Fruit fly (Drosophila melanogaster) whole organism, embryonic: ENCODE measurements around the gene MED14.

Experiments
- Abd-B ChIP-seq: fragments of 200-800 bp; sonication (Bioruptor generic); optimal IDR thresholded peaks from 2 replicates; lab custom pipeline; 2018; ENCODE audit warnings: missing biosample characterization, mild to moderate bottlenecking, missing genetic modification characterization, moderate library complexity
- Atf6 ChIP-seq: fragments of 200-800 bp; sonication (Bioruptor generic); IDR thresholded peaks from 2 replicates; pipeline ENCODE4 v1.3.6; 2022; ENCODE audit warnings: missing biosample characterization, missing genetic modification characterization
- CG10147 ChIP-seq: fragments of 200-800 bp; sonication (Bioruptor generic); optimal IDR thresholded peaks from 2 replicates; lab custom pipeline; 2019; ENCODE audit warnings: missing biosample characterization, mild to moderate bottlenecking, missing genetic modification characterization, moderate library complexity
- CG10321 ChIP-seq: fragments of 200-800 bp; sonication (Bioruptor generic); IDR thresholded peaks from 2 replicates; pipeline ENCODE4 v1.3.6; 2022; ENCODE audit warnings: missing biosample characterization, missing genetic modification characterization
- CG12769 ChIP-seq: fragments of 200-800 bp; sonication (Bioruptor generic); optimal IDR thresholded peaks from 2 replicates; lab custom pipeline; 2019; ENCODE audit warnings: missing biosample characterization, mild to moderate bottlenecking, missing genetic modification characterization, moderate library complexity
- CG15073 ChIP-seq: fragments of 200-800 bp; sonication (Bioruptor generic); optimal IDR thresholded peaks from 2 replicates; lab custom pipeline; 2016; ENCODE audit warnings: missing biosample characterization, missing genetic modification characterization
- CG1832 ChIP-seq: fragments of 200-800 bp; sonication (Bioruptor generic); optimal IDR thresholded peaks from 2 replicates; lab custom pipeline; 2017; ENCODE audit warnings: missing biosample characterization, mild to moderate bottlenecking, missing genetic modification characterization, inconsistent platforms
- CG18764 ChIP-seq: fragments of 200-800 bp; sonication (Bioruptor generic); optimal IDR thresholded peaks from 3 replicates; lab custom pipeline; 2016; ENCODE audit warnings: missing biosample characterization, missing genetic modification characterization
- CG2120 ChIP-seq: fragments of 200-800 bp; sonication (Bioruptor generic); optimal IDR thresholded peaks from 3 replicates; lab custom pipeline; 2016; ENCODE audit warnings: missing biosample characterization, missing genetic modification characterization
- CG30020 ChIP-seq: fragments of 200-800 bp; optimal IDR thresholded peaks from 2 replicates; lab custom pipeline; 2019; ENCODE audit warnings: missing biosample characterization, mild to moderate bottlenecking, missing genetic modification characterization, moderate library complexity
- CG32767 ChIP-seq: fragments of 200-800 bp; sonication (Bioruptor generic); IDR thresholded peaks from 2 replicates; pipeline ENCODE4 v1.3.6; 2022; ENCODE audit warnings: missing biosample characterization, missing genetic modification characterization
- CG34376 ChIP-seq: fragments of 200-800 bp; sonication (Bioruptor generic); optimal IDR thresholded peaks from 2 replicates; lab custom pipeline; 2018; ENCODE audit warnings: missing biosample characterization, mild to moderate bottlenecking, missing genetic modification characterization
- CG3838 ChIP-seq: fragments of 200-800 bp; sonication (Bioruptor generic); optimal IDR thresholded peaks from 3 replicates; lab custom pipeline; 2016; ENCODE audit warnings: missing biosample characterization, missing genetic modification characterization
- CG43689 ChIP-seq: fragments of 200-800 bp; sonication (Bioruptor generic); IDR thresholded peaks from 2 replicates; pipeline ENCODE4 v1.3.6; 2022; ENCODE audit warnings: missing biosample characterization, missing genetic modification characterization
- CG4617 ChIP-seq: fragments of 200-800 bp; sonication (Bioruptor generic); optimal IDR thresholded peaks from 3 replicates; lab custom pipeline; 2016; ENCODE audit warnings: missing biosample characterization, missing genetic modification characterization, borderline replicate concordance
- CG6854 ChIP-seq: fragments of 200-800 bp; sonication (Bioruptor generic); optimal IDR thresholded peaks from 3 replicates; lab custom pipeline; 2017; ENCODE audit warnings: missing biosample characterization, mild to moderate bottlenecking, missing genetic modification characterization
- CG7786 ChIP-seq: fragments of 200-800 bp; sonication (Bioruptor generic); optimal IDR thresholded peaks from 2 replicates; lab custom pipeline; 2016; ENCODE audit warnings: missing biosample characterization, missing genetic modification characterization
- CG8924 ChIP-seq: fragments of 200-800 bp; optimal IDR thresholded peaks from 3 replicates; lab custom pipeline; 2019; ENCODE audit warnings: missing biosample characterization, mild to moderate bottlenecking, missing genetic modification characterization, moderate library complexity
- CG8944 ChIP-seq: fragments of 200-800 bp; sonication (Bioruptor generic); optimal IDR thresholded peaks from 3 replicates; lab custom pipeline; 2016; ENCODE audit warnings: missing biosample characterization, missing genetic modification characterization
- CG9609 ChIP-seq: fragments of 200-800 bp; sonication (Bioruptor generic); optimal IDR thresholded peaks from 3 replicates; lab custom pipeline; 2016; ENCODE audit warnings: missing biosample characterization, missing genetic modification characterization
- CG9797 ChIP-seq: fragments of 200-800 bp; sonication (Bioruptor generic); optimal IDR thresholded peaks from 3 replicates; lab custom pipeline; 2018; ENCODE audit warnings: missing biosample characterization, mild to moderate bottlenecking, missing genetic modification characterization
- Dip2 ChIP-seq: fragments of 200-800 bp; sonication (Bioruptor generic); IDR thresholded peaks from 2 replicates; pipeline ENCODE4 v1.3.6; 2022; ENCODE audit warnings: missing biosample characterization, missing genetic modification characterization
- Doc2 ChIP-seq: fragments of 200-800 bp; sonication (Bioruptor generic); IDR thresholded peaks from 2 replicates; pipeline ENCODE4 v1.3.6; 2022; ENCODE audit warnings: missing biosample characterization, missing genetic modification characterization
- Dref ChIP-seq: fragments of 200-800 bp; sonication (Bioruptor generic); IDR thresholded peaks from 2 replicates; pipeline ENCODE4 v1.3.6; 2022; ENCODE audit warnings: missing biosample characterization, missing genetic modification characterization
- H15 ChIP-seq: fragments of 200-800 bp; sonication (Bioruptor generic); IDR thresholded peaks from 3 replicates; pipeline ENCODE4 v1.3.6; 2022; ENCODE audit warnings: missing biosample characterization, missing genetic modification characterization
- H2.0 ChIP-seq: fragments of 200-800 bp; sonication (Bioruptor generic); IDR thresholded peaks from 2 replicates; pipeline ENCODE4 v1.3.6; 2022; ENCODE audit warnings: missing biosample characterization, missing genetic modification characterization
- Lhr ChIP-seq: fragments of 200-800 bp; sonication (Bioruptor generic); optimal IDR thresholded peaks from 3 replicates; lab custom pipeline; 2017; ENCODE audit warnings: mild to moderate bottlenecking, missing biosample characterization, missing genetic modification reagents, missing genetic modification characterization
- Med ChIP-seq: fragments of 200-800 bp; sonication (Bioruptor generic); peaks from one replicate; lab custom pipeline; 2016; ENCODE audit warnings: missing biosample characterization, missing genetic modification characterization, mild to moderate bottlenecking, inconsistent platforms, moderate library complexity
- NC2β ChIP-seq: fragments of 200-800 bp; sonication (Bioruptor generic); optimal IDR thresholded peaks from 2 replicates; lab custom pipeline; 2016; ENCODE audit warnings: missing biosample characterization, missing genetic modification characterization
- Oli ChIP-seq: fragments of 200-800 bp; sonication (Bioruptor generic); optimal IDR thresholded peaks from 2 replicates; lab custom pipeline; 2018; ENCODE audit warnings: missing biosample characterization, mild to moderate bottlenecking, missing genetic modification characterization, moderate library complexity
- Sox102F ChIP-seq: fragments of 200-800 bp; sonication (Bioruptor generic); optimal IDR thresholded peaks from 2 replicates; lab custom pipeline; 2018; ENCODE audit warnings: missing biosample characterization, mild to moderate bottlenecking, missing genetic modification characterization, moderate library complexity
- al ChIP-seq: fragments of 200-800 bp; sonication (Bioruptor generic); IDR thresholded peaks from 2 replicates; pipeline ENCODE4 v1.3.6; 2022; ENCODE audit warnings: missing biosample characterization, missing genetic modification characterization
- aop ChIP-seq: fragments of 200-800 bp; sonication (Bioruptor generic); IDR thresholded peaks from 2 replicates; pipeline ENCODE4 v1.3.6; 2022; ENCODE audit warnings: missing biosample characterization, missing genetic modification characterization
- az2 ChIP-seq: fragments of 200-800 bp; sonication (Bioruptor generic); optimal IDR thresholded peaks from 3 replicates; lab custom pipeline; 2016; ENCODE audit warnings: missing biosample characterization, missing genetic modification characterization
- bab2 ChIP-seq: fragments of 200-800 bp; sonication (Bioruptor generic); optimal IDR thresholded peaks from 2 replicates; lab custom pipeline; 2016; ENCODE audit warnings: missing biosample characterization, missing genetic modification characterization
- cato ChIP-seq: fragments of 200-800 bp; sonication (Bioruptor generic); optimal IDR thresholded peaks from 2 replicates; lab custom pipeline; 2016; ENCODE audit warnings: missing biosample characterization, missing genetic modification characterization, borderline replicate concordance
- cwo ChIP-seq: fragments of 200-800 bp; sonication (Bioruptor generic); optimal IDR thresholded peaks from 3 replicates; lab custom pipeline; 2017; ENCODE audit warnings: missing biosample characterization, missing genetic modification characterization, mild to moderate bottlenecking, moderate library complexity, missing genetic modification reagents
- en ChIP-seq: fragments of 200-800 bp; sonication (Bioruptor generic); optimal IDR thresholded peaks from 2 replicates; lab custom pipeline; 2016; ENCODE audit warnings: missing biosample characterization, missing genetic modification characterization
- ewg ChIP-seq: fragments of 200-800 bp; sonication (Bioruptor generic); optimal IDR thresholded peaks from 3 replicates; lab custom pipeline; 2017; ENCODE audit warnings: mild to moderate bottlenecking, missing biosample characterization, missing genetic modification reagents, missing genetic modification characterization
- fru ChIP-seq: fragments of >200 bp; optimal IDR thresholded peaks from 2 replicates; lab custom pipeline; 2017
- hb ChIP-seq: fragments of 200-800 bp; sonication (Bioruptor generic); IDR thresholded peaks from 3 replicates; pipeline ENCODE4 v1.3.6; 2022; ENCODE audit warnings: missing biosample characterization, missing genetic modification characterization; ENCODE audit not compliant: partially characterized antibody
- inv ChIP-seq: fragments of 200-800 bp; sonication (Bioruptor generic); IDR thresholded peaks from 2 replicates; pipeline ENCODE4 v1.3.6; 2022; ENCODE audit warnings: missing biosample characterization, missing genetic modification characterization; ENCODE audit not compliant: partially characterized antibody
- lab ChIP-seq: fragments of 200-800 bp; sonication (Bioruptor generic); optimal IDR thresholded peaks from 3 replicates; lab custom pipeline; 2017; ENCODE audit warnings: missing biosample characterization, missing genetic modification characterization, mild to moderate bottlenecking, moderate library complexity, missing genetic modification reagents
- p53 ChIP-seq: fragments of 200-800 bp; sonication (Bioruptor generic); optimal IDR thresholded peaks from 2 replicates; lab custom pipeline; 2016; ENCODE audit warnings: missing biosample characterization, missing genetic modification characterization
- phol ChIP-seq: fragments of 200-800 bp; sonication (Bioruptor generic); optimal IDR thresholded peaks from 3 replicates; lab custom pipeline; 2018; ENCODE audit warnings: missing biosample characterization, mild to moderate bottlenecking, missing genetic modification characterization, moderate library complexity
- sd ChIP-seq: fragments of 200-800 bp; sonication (Bioruptor generic); optimal IDR thresholded peaks from 3 replicates; lab custom pipeline; 2018; ENCODE audit warnings: missing biosample characterization, mild to moderate bottlenecking, missing genetic modification characterization, moderate library complexity
- shn ChIP-seq: fragments of 200-800 bp; sonication (Bioruptor generic); optimal IDR thresholded peaks from 3 replicates; lab custom pipeline; 2016; ENCODE audit warnings: missing biosample characterization, missing genetic modification characterization
- sima ChIP-seq: fragments of 200-800 bp; sonication (Bioruptor generic); optimal IDR thresholded peaks from 2 replicates; lab custom pipeline; 2016; ENCODE audit warnings: missing biosample characterization, missing genetic modification characterization
- sob ChIP-seq: fragments of 200-800 bp; sonication (Bioruptor generic); IDR thresholded peaks from 2 replicates; pipeline ENCODE4 v1.3.6; 2022; ENCODE audit warnings: missing biosample characterization, missing genetic modification characterization
- sug ChIP-seq: fragments of 200-800 bp; optimal IDR thresholded peaks from 2 replicates; lab custom pipeline; 2019; ENCODE audit warnings: missing biosample characterization, mild to moderate bottlenecking, missing genetic modification characterization, moderate library complexity
- twi ChIP-seq: fragments of 200-800 bp; optimal IDR thresholded peaks from 2 replicates; lab custom pipeline; 2019; ENCODE audit warnings: missing biosample characterization, mild to moderate bottlenecking, missing genetic modification characterization, moderate library complexity
- vfl ChIP-seq: fragments of 200-800 bp; sonication (Bioruptor generic); optimal IDR thresholded peaks from 2 replicates; lab custom pipeline; 2016; ENCODE audit warnings: missing biosample characterization, missing genetic modification characterization
- yki ChIP-seq: fragments of >200 bp; optimal IDR thresholded peaks from 3 replicates; lab custom pipeline; 2018

The MED14 gene

DNA sequence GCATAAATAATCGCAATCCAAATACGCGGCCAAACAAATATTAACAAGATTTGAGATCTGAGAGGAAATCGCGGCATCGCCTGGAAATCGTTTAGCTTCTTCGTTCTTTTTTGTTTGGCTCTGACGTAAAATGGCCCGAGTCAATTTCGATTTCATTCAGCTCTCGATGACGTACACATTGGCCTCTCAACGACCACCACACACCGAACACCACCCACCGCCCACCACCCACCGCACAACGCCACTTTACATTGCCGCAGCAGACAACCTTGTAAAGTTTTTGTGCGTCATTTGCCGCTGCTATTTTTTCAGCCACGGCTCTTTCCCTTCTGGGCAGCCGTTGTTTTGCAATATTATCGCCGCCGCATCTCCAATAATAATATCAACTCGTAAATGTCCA, 39.0 kb downstream of the MED14 start (continued):
- TF ChIP-seq lab (GFP tag; lab: Kevin White, UChicago) (peak; percentile 4), CG10321 (GFP tag; lab: Robert Waterston, UW) (no peak), CG10147 (no peak), CG12769 (tag; lab: Kevin White, UChicago) (peak; percentile 59), CG9797 (GFP tag; lab: Kevin White, UChicago) (no peak), Abd-B (GFP tag; lab: Kevin White, UChicago) (no peak), Oli (tag; lab: Kevin White, UChicago) (no peak), Doc2 (GFP tag; lab: Robert Waterston, UW) (no peak), Sox102F (no peak), CG2120 (GFP tag; lab: Kevin White, UChicago) (no peak), Dref (GFP tag; lab: Robert Waterston, UW) (no peak), CG43689 (no peak), al (no peak), CG18764 (GFP tag; lab: Kevin White, UChicago) (no peak), CG4617 (GFP tag; lab: Kevin White, UChicago) (no peak), p53 (no peak), Med (GFP tag; lab: Kevin White, UChicago) (peak; percentile 49), H15 (GFP tag; lab: Robert Waterston, UW) (no peak), CG9609 (no peak), CG32767 (0 out of 2 replicates have a peak, but pooled peaks have one; percentile 11), CG8944 (GFP tag; lab: Kevin White, UChicago) (no peak), H2.0 (GFP tag; lab: Robert Waterston, UW) (no peak), NC2β (no peak), CG34376 (GFP tag; lab: Kevin White, UChicago) (peak; percentile 16), sima (GFP tag; lab: Kevin White, UChicago) (no peak), bab2 (GFP tag; lab: Kevin White, UChicago) (no peak), sug (tag; lab: Kevin White, UChicago) (peak; percentile 24), yki (lab: Kevin White, UChicago) (no peak), hb (no peak), sob (GFP tag; lab: Robert Waterston, UW) (peak; percentile 38; the same call in 1 of the 2 replicates), ewg (GFP tag; lab: Kevin White, UChicago) (no peak), fru (lab: Kevin White, UChicago) (no peak), inv (GFP tag; lab: Robert Waterston, UW) (no peak), aop (GFP tag; lab: Robert Waterston, UW) (no peak), en (GFP tag; lab: Kevin White, UChicago) (no peak), az2 (GFP tag; lab: Kevin White, UChicago) (no peak), vfl (no peak), Dip2 (GFP tag; lab: Robert Waterston, UW) (no peak), CG3838 (GFP tag; lab: Kevin White, UChicago) (no peak), CG6854 (GFP tag; lab: Kevin White, UChicago) (no peak), Atf6 (GFP tag; lab: Robert Waterston, UW) (peak; percentile 12; the same call in 1 of the 2 replicates), phol (tag; lab: Kevin White, UChicago) (no peak), CG7786 (GFP tag; lab: Kevin White, UChicago) (no peak), shn (no peak), Lhr (GFP tag; lab: Kevin White, UChicago) (no peak), twi (tag; lab: Kevin White, UChicago) (no peak), CG15073 (GFP tag; lab: Kevin White, UChicago) (no peak), CG8924 (no peak), cwo (no peak), CG1832 (GFP tag; lab: Kevin White, UChicago) (no peak), cato (no peak), sd (tag; lab: Kevin White, UChicago) (peak; percentile 70), CG30020 (tag; lab: Kevin White, UChicago) (no peak)
